Worm (Caenorhabditis elegans): ENCODE data around the gene srsx-15.

srsx-15 gene

ce11 chrIV:5600316-5600715, 23.3 kb downstream of the srsx-15 start:
- peak; percentile 45 for TF ChIP-seq pax-1 (tag; optimal IDR thresholded peaks at IDR 0.05)
- peak; percentile 44 for TF ChIP-seq ceh-18 (tag; optimal IDR thresholded peaks at IDR 0.05)
- TF ChIP-seq unc-42 (tag; optimal IDR thresholded peaks at IDR 0.05), result no peak
- peak; percentile 41 for TF ChIP-seq pha-2 (tag; optimal IDR thresholded peaks at IDR 0.05)
- no peak for TF ChIP-seq C08G9.2 (tag; optimal IDR thresholded peaks at IDR 0.05)
- TF ChIP-seq ama-1 (optimal IDR thresholded peaks at IDR 0.05), result no peak
- peak; percentile 59 for TF ChIP-seq sox-2 (GFP tag; IDR thresholded peaks at IDR 0.05)
- TF ChIP-seq ceh-2 (tag; optimal IDR thresholded peaks at IDR 0.05), result peak; percentile 21
- peak; percentile 47 for TF ChIP-seq hlh-30 (tag; optimal IDR thresholded peaks at IDR 0.05; ENCODE audit: insufficient read depth)
- TF ChIP-seq tbx-2 (tag; optimal IDR thresholded peaks at IDR 0.05), result peak; percentile 67
- TF ChIP-seq ceh-48 (tag; optimal IDR thresholded peaks at IDR 0.05), result no peak
- TF ChIP-seq fkh-6 (tag; optimal IDR thresholded peaks at IDR 0.05), result peak; percentile 1
- TF ChIP-seq unc-55 (GFP tag; optimal IDR thresholded peaks at IDR 0.05), result peak; percentile 66
- peak; percentile 61 for TF ChIP-seq ceh-31 (tag; optimal IDR thresholded peaks at IDR 0.05)
- TF ChIP-seq ceh-34 (tag; optimal IDR thresholded peaks at IDR 0.05), result peak; percentile 57
- TF ChIP-seq nfya-1 (tag; optimal IDR thresholded peaks at IDR 0.05), result peak; percentile 79
- TF ChIP-seq ref-2 (tag; optimal IDR thresholded peaks at IDR 0.05), result peak; percentile 69

- no peak for TF ChIP-seq hlh-15 (tag; optimal IDR thresholded peaks at IDR 0.05)
- no peak for TF ChIP-seq ceh-2 (tag; optimal IDR thresholded peaks at IDR 0.05)
- TF ChIP-seq lim-6 (tag; optimal IDR thresholded peaks at IDR 0.05), result no peak
- no peak for TF ChIP-seq hlh-30 (tag; optimal IDR thresholded peaks at IDR 0.05; ENCODE audit: insufficient read depth)
- no peak for TF ChIP-seq C08G9.2 (tag; optimal IDR thresholded peaks at IDR 0.05)
- TF ChIP-seq gmeb-2 (tag; optimal IDR thresholded peaks at IDR 0.05), result no peak
- TF ChIP-seq sdc-2 (tag; optimal IDR thresholded peaks at IDR 0.05), result no peak
- no peak for TF ChIP-seq ref-2 (tag; optimal IDR thresholded peaks at IDR 0.05)
- no peak for TF ChIP-seq unc-55 (GFP tag; optimal IDR thresholded peaks at IDR 0.05)
- no peak for TF ChIP-seq F13H6.1 (tag; optimal IDR thresholded peaks at IDR 0.05)
- TF ChIP-seq pqm-1 (tag; optimal IDR thresholded peaks at IDR 0.05), result no peak
- no peak for TF ChIP-seq C38D4.7 (GFP tag; optimal IDR thresholded peaks at IDR 0.05)
- TF ChIP-seq ceh-31 (tag; optimal IDR thresholded peaks at IDR 0.05), result no peak
- TF ChIP-seq hlh-8 (tag; optimal IDR thresholded peaks at IDR 0.05), result no peak
- TF ChIP-seq K02D7.2 (tag; optimal IDR thresholded peaks at IDR 0.05), result no peak
- no peak for TF ChIP-seq ceh-48 (tag; optimal IDR thresholded peaks at IDR 0.05)
- TF ChIP-seq ceh-34 (tag; optimal IDR thresholded peaks at IDR 0.05), result no peak
These were observed 25.0 kb downstream of the srsx-15 start for ce11 chrIV:5598515-5599132.

ce11 chrIV:5595567-5595966, 28.1 kb downstream of the srsx-15 start:
- TF ChIP-seq gmeb-2 (tag; optimal IDR thresholded peaks at IDR 0.05) (no peak), lim-6 (tag; optimal IDR thresholded peaks at IDR 0.05) (no peak), nhr-232 (tag; optimal IDR thresholded peaks at IDR 0.05) (no peak), ceh-45 (GFP tag; IDR thresholded peaks at IDR 0.05) (no peak)

- TF ChIP-seq dmd-4 (tag; optimal IDR thresholded peaks at IDR 0.05; ENCODE audit: borderline replicate concordance) (no peak), unc-55 (GFP tag; optimal IDR thresholded peaks at IDR 0.05) (peak; percentile 97), sox-2 (GFP tag; IDR thresholded peaks at IDR 0.05) (no peak), ceh-18 (tag; optimal IDR thresholded peaks at IDR 0.05) (peak; percentile 89), ceh-34 (tag; optimal IDR thresholded peaks at IDR 0.05) (peak; percentile 15), rnt-1 (tag; optimal IDR thresholded peaks at IDR 0.05) (peak; percentile 73)
These were observed 29.8 kb downstream of the srsx-15 start for ce11 chrIV:5593804-5594214.

ce11 chrIV:5592956-5593355, 30.7 kb downstream of the srsx-15 start:
- TF ChIP-seq Y22D7AL.16 (tag; optimal IDR thresholded peaks at IDR 0.05) (no peak), nhr-11 (tag; optimal IDR thresholded peaks at IDR 0.05) (no peak), ets-4 (tag; optimal IDR thresholded peaks at IDR 0.05) (no peak), pha-4 (tag; optimal IDR thresholded peaks at IDR 0.05) (no peak), lim-6 (tag; optimal IDR thresholded peaks at IDR 0.05) (no peak), hlh-6 (tag; optimal IDR thresholded peaks at IDR 0.05) (no peak), odd-2 (tag; optimal IDR thresholded peaks at IDR 0.05) (no peak), ttx-3 (tag; optimal IDR thresholded peaks at IDR 0.05) (no peak), ceh-45 (GFP tag; IDR thresholded peaks at IDR 0.05) (no peak), madf-2 (tag; optimal IDR thresholded peaks at IDR 0.05) (no peak), ceh-31 (tag; optimal IDR thresholded peaks at IDR 0.05) (no peak), sox-2 (GFP tag; IDR thresholded peaks at IDR 0.05) (no peak)

All from whole organism, late embryonic.